Worm (Caenorhabditis elegans) whole organism, early embryonic: Measurements from ENCODE around the gene kgb-1.
"Not testable (repeated sequence)": the region's sequence is repeated elsewhere in the genome, so short reads cannot be mapped to it uniquely, and the experiment has no call there.

ENCODE experiments used
- aly-1 ChIP-seq: sonication (generic microtip); optimal IDR thresholded peaks from 2 replicates; lab custom pipeline; 2016; ENCODE audit warnings: missing genetic modification characterization, missing compliant biosample characterization
- ama-1 ChIP-seq: fragments of 150-350 bp; optimal IDR thresholded peaks from 2 replicates; lab custom pipeline; 2014
- flt-1 ChIP-seq: fragments of 200-800 bp; sonication (Bioruptor generic); IDR thresholded peaks from 2 replicates; pipeline ENCODE4 v1.3.6; 2022; ENCODE audit warnings: missing genetic modification characterization, missing compliant biosample characterization
- scrt-1 ChIP-seq: fragments of 200-800 bp; sonication (Bioruptor generic); IDR thresholded peaks from 2 replicates; pipeline ENCODE4 v1.3.6; 2022; ENCODE audit warnings: missing genetic modification characterization, missing compliant biosample characterization
- tbx-37 ChIP-seq: fragments of 200-800 bp; sonication (Bioruptor generic); conservative IDR thresholded peaks from 2 replicates; pipeline ENCODE4 v1.3.6; 2022; ENCODE audit warnings: missing genetic modification reagents, missing genetic modification characterization, missing compliant biosample characterization

ce11 chrIV:385150-385937, 24.5 kb downstream of the kgb-1 start, which contains the start of gene rps-24:
- TF ChIP-seq scrt-1 (GFP tag; lab: Robert Waterston, UW) (peak; percentile 50; the same call in 1 of the 2 replicates), flt-1 (peak; percentile 68; the same call in 1 of the 2 replicates), aly-1 (peak; percentile 48), tbx-37 (GFP tag; lab: Robert Waterston, UW) (peak; percentile 69)
- TF ChIP-seq ama-1 (lab: Kevin White, UChicago), result not testable (repeated sequence)
